Fruit fly (Drosophila melanogaster): ENCODE measurements around the gene mRpL19.
A peak's percentile ranks its signal among the peaks of the same experiment; 100 is the strongest.

Gene mRpL19

DNA sequence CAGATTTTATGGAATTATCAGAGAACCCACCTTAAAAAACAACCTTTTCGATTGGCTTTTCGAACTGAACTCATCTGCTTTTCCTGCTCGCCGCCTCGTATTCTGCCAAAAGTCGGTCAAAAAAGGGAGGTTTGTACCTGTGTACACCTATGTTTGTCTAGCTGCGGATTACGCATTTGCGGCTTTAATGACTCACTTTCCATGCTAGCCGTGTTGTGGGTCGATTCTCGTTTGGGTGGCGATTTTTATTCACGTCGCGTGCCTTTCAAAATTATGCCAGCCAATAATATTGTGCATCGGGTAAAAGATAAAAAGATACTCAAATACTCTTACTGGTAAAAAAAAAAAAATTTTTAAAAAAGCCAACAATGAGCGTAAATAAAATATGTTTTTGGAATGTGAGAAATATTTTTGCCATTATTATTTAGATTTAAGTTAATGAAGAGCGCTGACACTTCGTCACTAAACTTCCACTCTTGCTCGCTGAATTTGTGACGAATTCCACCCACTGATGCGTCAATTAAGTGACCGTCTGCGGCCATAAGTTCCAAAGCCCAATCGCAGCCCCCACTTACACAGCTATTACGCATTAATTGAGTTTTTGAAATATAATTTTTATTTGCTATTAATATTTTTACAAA, 28.2 kb upstream of the mRpL19 start, which contains the start of gene Cyp313b1:
Gene Cyp313b1 (minus strand): TSS at position 71 of the 641 bp plus-strand sequence.
- TF ChIP-seq CG1621 (tag; optimal IDR thresholded peaks at IDR 0.05) (no peak), Sox102F (GFP tag; optimal IDR thresholded peaks at IDR 0.05) (no peak), eg (GFP tag; IDR thresholded peaks at IDR 0.05) (peak; percentile 21; the same call in 1 of the 3 replicates), Lpt (GFP tag; optimal IDR thresholded peaks at IDR 0.05) (no peak), CG6854 (GFP tag; optimal IDR thresholded peaks at IDR 0.05) (no peak), Eip93F (GFP tag; optimal IDR thresholded peaks at IDR 0.05) (no peak), Hr38 (GFP tag; optimal IDR thresholded peaks at IDR 0.05) (no peak), svp (GFP tag) (peak; percentile 25), fd59A (GFP tag; optimal IDR thresholded peaks at IDR 0.05) (no peak), CG16779 (tag; optimal IDR thresholded peaks at IDR 0.05) (no peak), achi (GFP tag; optimal IDR thresholded peaks at IDR 0.05) (no peak), CG3919 (GFP tag; optimal IDR thresholded peaks at IDR 0.05) (no peak), ss (GFP tag; optimal IDR thresholded peaks at IDR 0.05) (no peak), Eip78C (GFP tag) (peak; percentile 25), Smox (GFP tag; optimal IDR thresholded peaks at IDR 0.05) (no peak), Hr39 (GFP tag; optimal IDR thresholded peaks at IDR 0.05) (peak; percentile 14), Hr4 (GFP tag; optimal IDR thresholded peaks at IDR 0.05) (no peak), acj6 (GFP tag; optimal IDR thresholded peaks at IDR 0.05) (no peak), CG31627 (GFP tag; optimal IDR thresholded peaks at IDR 0.05) (no peak), CG11762 (GFP tag; optimal IDR thresholded peaks at IDR 0.05; ENCODE audit: insufficient read depth) (no peak), esn (GFP tag; optimal IDR thresholded peaks at IDR 0.05) (no peak), salr (GFP tag; optimal IDR thresholded peaks at IDR 0.05) (no peak), Ets21C (GFP tag; optimal IDR thresholded peaks at IDR 0.05) (no peak), CG9139 (GFP tag; optimal IDR thresholded peaks at IDR 0.05) (no peak), Met (GFP tag; optimal IDR thresholded peaks at IDR 0.05) (no peak), CG11902 (GFP tag; optimal IDR thresholded peaks at IDR 0.05) (no peak), topi (GFP tag; optimal IDR thresholded peaks at IDR 0.05) (no peak), CG6792 (GFP tag; optimal IDR thresholded peaks at IDR 0.05) (no peak), Eip75B (GFP tag; optimal IDR thresholded peaks at IDR 0.05) (no peak), CG34406 (GFP tag; optimal IDR thresholded peaks at IDR 0.05) (no peak), CG15336 (GFP tag; IDR thresholded peaks at IDR 0.05) (no peak), lz (GFP tag; optimal IDR thresholded peaks at IDR 0.05) (no peak), fd85E (GFP tag; optimal IDR thresholded peaks at IDR 0.05) (no peak), CG11294 (GFP tag; IDR thresholded peaks at IDR 0.05) (no peak)

DNA sequence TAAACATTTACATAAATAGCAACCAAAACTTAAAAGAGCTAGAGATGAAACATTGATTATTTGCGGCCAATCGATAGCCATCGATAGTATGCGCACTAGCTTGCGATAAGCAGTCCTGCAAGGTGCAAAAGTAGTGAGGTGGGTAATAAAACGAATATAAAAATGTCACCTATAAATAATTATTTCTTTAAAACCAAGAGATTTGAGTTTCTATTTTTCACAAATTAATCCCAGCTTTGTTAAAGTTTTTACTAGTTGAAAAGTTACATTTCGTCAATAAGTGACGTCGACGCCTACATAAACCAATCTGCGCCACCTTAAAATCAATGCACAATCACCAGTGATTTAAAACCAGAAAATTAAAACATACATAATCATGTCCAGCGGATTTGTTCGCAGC, 23.2 kb upstream of the mRpL19 start, which contains the start of the genes Mkk4 and SLIRP2:
Gene Mkk4 (minus strand): TSS at position 56 of the 400 bp plus-strand sequence.
Gene SLIRP2 (plus strand): TSS at position 344 of the 400 bp plus-strand sequence.
- peak; percentile 96 for TF ChIP-seq Eip93F (GFP tag; optimal IDR thresholded peaks at IDR 0.05)
- peak; percentile 98 for TF ChIP-seq CG1621 (tag; optimal IDR thresholded peaks at IDR 0.05)
- TF ChIP-seq CG10631 (GFP tag; optimal IDR thresholded peaks at IDR 0.05), result peak; percentile 99
- TF ChIP-seq ss (GFP tag; optimal IDR thresholded peaks at IDR 0.05), result peak; percentile 96 to 97
- TF ChIP-seq CG15336 (GFP tag; IDR thresholded peaks at IDR 0.05), result peak; percentile 99
- peak; percentile 98 for TF ChIP-seq dsx (GFP tag; optimal IDR thresholded peaks at IDR 0.05; ENCODE audit: poor library complexity, severe bottlenecking)
- peak; percentile 99 for TF ChIP-seq CG6163 (GFP tag; IDR thresholded peaks at IDR 0.05)
- peak; percentile 98 for TF ChIP-seq achi (GFP tag; optimal IDR thresholded peaks at IDR 0.05)
- TF ChIP-seq fd59A (GFP tag; optimal IDR thresholded peaks at IDR 0.05), result peak; percentile 99
- TF ChIP-seq Lpt (GFP tag; optimal IDR thresholded peaks at IDR 0.05), result peak; percentile 98
- TF ChIP-seq CG3032 (tag; optimal IDR thresholded peaks at IDR 0.05), result peak; percentile 99
- peak; percentile 96 for TF ChIP-seq CG9139 (GFP tag; optimal IDR thresholded peaks at IDR 0.05)
- TF ChIP-seq CG6854 (GFP tag; optimal IDR thresholded peaks at IDR 0.05), result peak; percentile 94
- TF ChIP-seq CG6808 (GFP tag; optimal IDR thresholded peaks at IDR 0.05), result peak; percentile 97
- peak; percentile 99 for TF ChIP-seq acj6 (GFP tag; optimal IDR thresholded peaks at IDR 0.05)
- peak; percentile 99 for TF ChIP-seq Sox102F (GFP tag; optimal IDR thresholded peaks at IDR 0.05)
- peak; percentile 97 for TF ChIP-seq dac (GFP tag; optimal IDR thresholded peaks at IDR 0.05)
- TF ChIP-seq svp (GFP tag), result peak; percentile 100
- TF ChIP-seq fkh (GFP tag; optimal IDR thresholded peaks at IDR 0.05), result peak; percentile 93
- peak; percentile 98 for TF ChIP-seq CG4318 (GFP tag; optimal IDR thresholded peaks at IDR 0.05)
- TF ChIP-seq net (GFP tag; optimal IDR thresholded peaks at IDR 0.05), result peak; percentile 99
- peak; percentile 98 for TF ChIP-seq CG6276 (GFP tag; optimal IDR thresholded peaks at IDR 0.05)
- TF ChIP-seq CG32006 (GFP tag; optimal IDR thresholded peaks at IDR 0.05), result peak; percentile 99
- peak; percentile 99 for TF ChIP-seq OdsH (GFP tag; optimal IDR thresholded peaks at IDR 0.05)
- peak; percentile 90 for TF ChIP-seq Hr38 (GFP tag; optimal IDR thresholded peaks at IDR 0.05)
- peak; percentile 99 for TF ChIP-seq CG10669 (GFP tag; optimal IDR thresholded peaks at IDR 0.05)
- peak; percentile 99 for TF ChIP-seq esn (GFP tag; optimal IDR thresholded peaks at IDR 0.05)
- peak; percentile 94 for TF ChIP-seq fd85E (GFP tag; optimal IDR thresholded peaks at IDR 0.05)
- peak; percentile 99 for TF ChIP-seq CG3919 (GFP tag; optimal IDR thresholded peaks at IDR 0.05)
- peak; percentile 99 for TF ChIP-seq CG31627 (GFP tag; optimal IDR thresholded peaks at IDR 0.05)
- TF ChIP-seq CG11294 (GFP tag; IDR thresholded peaks at IDR 0.05), result peak; percentile 98
- TF ChIP-seq Hr4 (GFP tag; optimal IDR thresholded peaks at IDR 0.05), result peak; percentile 99
- peak; percentile 98 for TF ChIP-seq CG11762 (GFP tag; optimal IDR thresholded peaks at IDR 0.05; ENCODE audit: insufficient read depth)

All from whole organism, prepupa.